Worm (Caenorhabditis elegans) whole organism, L4/young adult: Measurements from ENCODE around the gene cwp-2.

Experiments
- W03F9.2 ChIP-seq: fragments of 150-350 bp; optimal IDR thresholded peaks from 2 replicates; lab custom pipeline; 2014; ENCODE audit warnings: missing biosample characterization, missing genetic modification characterization
- him-1 ChIP-seq: sonication (generic microtip); optimal IDR thresholded peaks from 2 replicates; lab custom pipeline; 2016; ENCODE audit warnings: missing genotype, missing genetic modification reagents, missing genetic modification characterization, missing compliant biosample characterization

DNA sequence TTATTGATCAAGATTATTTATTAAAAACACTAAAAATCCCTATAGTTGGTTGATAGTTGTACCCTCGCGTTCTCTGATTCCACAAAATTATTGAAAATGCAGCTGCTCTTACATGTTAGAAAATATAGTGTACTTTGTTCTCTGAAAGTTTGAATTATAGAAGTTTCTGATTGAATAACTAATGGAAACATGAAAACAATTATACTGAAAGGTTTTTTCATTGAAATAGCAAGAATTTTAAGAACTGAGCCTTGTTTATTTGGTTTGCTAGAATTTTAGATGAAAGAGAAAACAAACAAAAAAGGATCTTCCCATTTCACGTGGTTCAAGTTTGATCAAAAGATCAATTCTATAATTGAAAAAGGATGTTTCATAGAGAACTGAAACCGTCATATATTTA is 25.1 kb upstream of the cwp-2 start:
- TF ChIP-seq him-1 (no peak), W03F9.2 (tag; lab: Kevin White, UChicago) (no peak)
